Fruit fly (Drosophila melanogaster) whole organism, embryonic: ENCODE measurements around the gene CG11986.

ENCODE experiments used
- CG18476 ChIP-seq: fragments of 200-800 bp; sonication (Bioruptor generic); optimal IDR thresholded peaks from 2 replicates; lab custom pipeline; 2016; ENCODE audit warnings: missing biosample characterization, mild to moderate bottlenecking, missing genetic modification characterization
- CG18599 ChIP-seq: fragments of 200-800 bp; sonication (Bioruptor generic); optimal IDR thresholded peaks from 3 replicates; lab custom pipeline; 2017; ENCODE audit warnings: missing biosample characterization, missing genetic modification characterization, mild to moderate bottlenecking, moderate library complexity, missing genetic modification reagents
- CG18764 ChIP-seq: fragments of 200-800 bp; sonication (Bioruptor generic); optimal IDR thresholded peaks from 3 replicates; lab custom pipeline; 2016; ENCODE audit warnings: missing biosample characterization, missing genetic modification characterization
- CG6175 ChIP-seq: fragments of 200-800 bp; sonication (Bioruptor generic); IDR thresholded peaks from 3 replicates; pipeline ENCODE4 v1.3.6; 2022; ENCODE audit warnings: missing biosample characterization, missing genetic modification characterization
- Fer3 ChIP-seq: fragments of 200-800 bp; sonication (Bioruptor generic); optimal IDR thresholded peaks from 2 replicates; lab custom pipeline; 2018; ENCODE audit warnings: missing biosample characterization, mild to moderate bottlenecking, missing genetic modification characterization, moderate library complexity
- Hmx ChIP-seq: fragments of 200-800 bp; sonication (Bioruptor generic); optimal IDR thresholded peaks from 2 replicates; lab custom pipeline; 2016; ENCODE audit warnings: missing biosample characterization, missing genetic modification characterization
- Sin3A ChIP-seq: fragments of >200 bp; optimal IDR thresholded peaks from 2 replicates; lab custom pipeline; 2018
- bowl ChIP-seq: fragments of 200-800 bp; sonication (Bioruptor generic); IDR thresholded peaks from 2 replicates; pipeline ENCODE4 v1.3.6; 2022; ENCODE audit warnings: missing biosample characterization, missing genetic modification characterization
- vfl ChIP-seq: fragments of 200-800 bp; sonication (Bioruptor generic); optimal IDR thresholded peaks from 2 replicates; lab custom pipeline; 2016; ENCODE audit warnings: missing biosample characterization, missing genetic modification characterization
- wdn ChIP-seq: fragments of 200-800 bp; sonication (Bioruptor generic); IDR thresholded peaks from 2 replicates; pipeline ENCODE4 v1.3.6; 2022; ENCODE audit warnings: missing biosample characterization, missing genetic modification characterization
- zfh1 ChIP-seq: fragments of 200-800 bp; sonication (Bioruptor generic); IDR thresholded peaks from 3 replicates; pipeline ENCODE4 v1.3.6; 2022; ENCODE audit warnings: missing biosample characterization, missing genetic modification characterization

DNA sequence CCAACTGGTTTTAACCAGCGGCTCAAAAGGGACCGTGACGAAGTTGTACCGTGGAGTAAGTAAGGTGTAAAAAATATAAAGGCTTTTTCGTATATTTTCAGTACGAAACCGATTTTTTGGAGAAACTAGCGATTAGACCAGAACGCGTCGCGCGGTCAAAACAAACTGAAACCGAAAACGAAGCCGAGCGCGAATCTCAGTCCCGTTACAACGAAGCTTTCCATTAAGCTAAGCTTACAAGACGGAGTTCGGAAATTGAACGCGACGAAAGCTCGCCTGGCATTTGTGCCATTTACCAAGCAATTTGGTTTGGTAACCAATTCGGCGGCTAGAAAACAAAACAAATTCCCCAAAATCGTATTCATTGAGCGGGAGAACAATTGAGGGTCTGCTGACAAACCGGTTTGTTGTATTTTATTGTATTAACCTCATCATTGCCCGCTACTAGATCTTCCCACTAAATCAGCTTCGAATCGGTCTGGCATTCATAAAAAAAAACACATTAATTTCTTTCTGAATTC is 13.5 kb upstream of the CG11986 start:
- TF ChIP-seq Fer3, result no peak
- no peak for TF ChIP-seq Sin3A (lab: Kevin White, UChicago)
- no peak for TF ChIP-seq bowl
- no peak for TF ChIP-seq CG18764
- no peak for TF ChIP-seq wdn
- TF ChIP-seq vfl (GFP tag; lab: Kevin White, UChicago), result no peak
- no peak for TF ChIP-seq CG18476 (GFP tag; lab: Kevin White, UChicago)
- no peak for TF ChIP-seq CG18599 (GFP tag; lab: Kevin White, UChicago)
- TF ChIP-seq zfh1 (GFP tag; lab: Robert Waterston, UW), result no peak
- no peak for TF ChIP-seq Hmx
- TF ChIP-seq CG6175, result no peak
